Worm (Caenorhabditis elegans) whole organism, mixed stage, embryonic: ENCODE results near the gene F43C11.10.

Experiments used
- ces-1 ChIP-seq: fragments of 150-350 bp; optimal IDR thresholded peaks from 2 replicates; lab custom pipeline; 2014; ENCODE audit warnings: missing biosample characterization, missing genetic modification reagents, missing genetic modification characterization
- nhr-237 ChIP-seq: fragments of 150-350 bp; optimal IDR thresholded peaks from 2 replicates; lab custom pipeline; 2014; ENCODE audit warnings: missing biosample characterization, missing genetic modification characterization
- nhr-28 ChIP-seq: fragments of 150-350 bp; optimal IDR thresholded peaks from 2 replicates; lab custom pipeline; 2014; ENCODE audit warnings: missing biosample characterization, missing genetic modification characterization
- tbx-8 ChIP-seq: fragments of 200-800 bp; sonication (Bioruptor generic); optimal IDR thresholded peaks from 2 replicates; lab custom pipeline; 2018; ENCODE audit warnings: mild to moderate bottlenecking, missing genetic modification characterization, moderate library complexity, missing compliant biosample characterization
- unc-62 ChIP-seq: fragments of 150-350 bp; optimal IDR thresholded peaks from 2 replicates; lab custom pipeline; 2014; ENCODE audit warnings: missing biosample characterization, missing genetic modification reagents, missing genetic modification characterization

DNA sequence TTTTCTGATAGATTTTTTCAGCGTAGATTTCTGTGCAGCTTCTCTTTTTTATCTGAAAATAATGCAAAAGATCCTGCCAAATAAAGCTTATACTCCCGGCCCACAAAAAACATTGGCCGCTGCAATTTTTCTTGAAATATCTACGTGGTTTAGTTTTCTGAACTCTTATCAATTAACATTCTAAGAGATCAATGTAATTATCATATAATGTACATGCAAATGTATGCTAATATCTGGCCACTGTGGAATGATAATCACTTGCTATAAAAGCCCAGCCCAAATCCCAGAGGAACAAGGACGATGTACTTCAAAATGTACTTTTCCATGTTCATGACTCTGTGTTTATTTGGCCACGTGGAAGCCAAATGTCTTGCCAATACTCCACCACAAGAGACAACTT is 2.0 kb upstream of the F43C11.10 start, which contains the start of gene F43C11.2:
- TF ChIP-seq unc-62, result no peak
- TF ChIP-seq ces-1 (GFP tag; lab: Kevin White, UChicago), result no peak
- TF ChIP-seq nhr-237, result no peak
- no peak for TF ChIP-seq nhr-28
- TF ChIP-seq tbx-8 (GFP tag; lab: Kevin White, UChicago), result no peak
